Worm (Caenorhabditis elegans) whole organism, late embryonic: Measurements from ENCODE around the gene fbxa-26.

Source experiments
- ceh-22 ChIP-seq: sonication (generic microtip); optimal IDR thresholded peaks from 2 replicates; lab custom pipeline; 2017; ENCODE audit warnings: missing biosample characterization, missing genetic modification characterization
- dve-1 ChIP-seq: sonication (generic microtip); optimal IDR thresholded peaks from 2 replicates; lab custom pipeline; 2017; ENCODE audit warnings: antibody characterized with exemption, mild to moderate bottlenecking, missing genetic modification characterization, missing compliant biosample characterization
- lin-11 ChIP-seq: fragments of 200-800 bp; sonication (Bioruptor generic); optimal IDR thresholded peaks from 2 replicates; lab custom pipeline; 2018; ENCODE audit warnings: mild to moderate bottlenecking, missing genetic modification characterization, missing compliant biosample characterization
- nfya-1 ChIP-seq: sonication (generic microtip); optimal IDR thresholded peaks from 2 replicates; lab custom pipeline; 2017; ENCODE audit warnings: missing genetic modification characterization, mild to moderate bottlenecking, missing compliant biosample characterization, antibody characterized with exemption, moderate library complexity
- nhr-11 ChIP-seq: fragments of 150-350 bp; optimal IDR thresholded peaks from 2 replicates; lab custom pipeline; 2014; ENCODE audit warnings: missing biosample characterization, missing genetic modification characterization
- pros-1 ChIP-seq: fragments of 150-350 bp; optimal IDR thresholded peaks from 2 replicates; lab custom pipeline; 2014; ENCODE audit warnings: missing biosample characterization, missing genetic modification reagents, missing genetic modification characterization
- rnt-1 ChIP-seq: sonication (generic microtip); optimal IDR thresholded peaks from 2 replicates; lab custom pipeline; 2016; ENCODE audit warnings: missing genetic modification characterization, missing compliant biosample characterization

DNA sequence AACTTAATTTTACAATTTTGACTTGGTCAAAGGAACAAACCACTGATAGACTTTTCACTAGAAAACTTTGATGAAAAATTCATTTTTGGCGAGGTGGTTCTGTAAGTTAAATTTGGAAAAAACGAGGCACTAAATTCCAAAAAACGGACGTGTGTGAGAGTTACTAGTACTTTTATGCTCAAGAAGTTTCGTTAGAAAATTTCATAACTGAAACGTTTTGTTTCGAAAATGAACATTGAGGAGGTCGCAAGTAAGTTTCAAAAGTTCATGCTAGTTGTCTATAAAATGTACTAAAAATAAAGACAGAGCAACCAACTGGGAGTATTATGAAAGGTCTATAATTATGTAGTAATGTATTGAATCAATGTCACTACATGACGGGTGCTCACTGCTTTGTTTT is 49.4 kb upstream of the fbxa-26 start, which contains the start of gene pals-17:
- TF ChIP-seq lin-11 (tag; lab: Kevin White, UChicago) (no peak), pros-1 (tag; lab: Kevin White, UChicago) (no peak), ceh-22 (tag; lab: Kevin White, UChicago) (no peak), dve-1 (tag; lab: Kevin White, UChicago) (no peak), nhr-11 (tag; lab: Kevin White, UChicago) (no peak), nfya-1 (tag; lab: Kevin White, UChicago) (no peak), rnt-1 (no peak)
